Worm (Caenorhabditis elegans) whole organism, L4 larva: ENCODE measurements around the gene Y53G8B.1.

Experiments
- fkh-10 ChIP-seq: fragments of 150-350 bp; optimal IDR thresholded peaks from 2 replicates; lab custom pipeline; 2014; ENCODE audit warnings: missing biosample characterization, missing genetic modification reagents, missing genetic modification characterization
- lin-15B ChIP-seq: fragments of 150-350 bp; sonication (generic microtip); optimal IDR thresholded peaks from 3 replicates; lab custom pipeline; 2014; ENCODE audit warnings: missing biosample characterization, missing genetic modification characterization
- nhr-28 ChIP-seq: fragments of 150-350 bp; optimal IDR thresholded peaks from 2 replicates; lab custom pipeline; 2014; ENCODE audit warnings: missing biosample characterization, missing genetic modification characterization
- skn-1 ChIP-seq: fragments of 150-350 bp; optimal IDR thresholded peaks from 2 replicates; lab custom pipeline; 2014; ENCODE audit warnings: missing biosample characterization, missing genetic modification characterization
- unc-62 ChIP-seq, 3 experiments: fragments of 150-350 bp in 1 of 3; sonication (generic microtip); optimal IDR thresholded peaks in 2 of 3; peaks in 1 of 3; 1 replicate in 1 of 3; 2 replicates in 2 of 3; lab custom pipeline; 2014 to 2017; ENCODE audit warnings: missing biosample characterization in 3 of 3, missing genetic modification characterization in 3 of 3, missing genetic modification reagents in 3 of 3, missing genotype in 1 of 3
- ztf-11 ChIP-seq: fragments of 150-350 bp; optimal IDR thresholded peaks from 2 replicates; lab custom pipeline; 2014; ENCODE audit warnings: missing biosample characterization, missing genetic modification characterization

- no peak for TF ChIP-seq skn-1
- no peak for TF ChIP-seq fkh-10 (GFP tag; lab: Kevin White, UChicago)
- TF ChIP-seq lin-15B (tag; lab: Kevin White, UChicago), result no peak
- no peak for TF ChIP-seq unc-62 (GFP tag; optimal IDR thresholded peaks at IDR 0.05 in 1 of 2; lab: Kevin White, UChicago)
- no peak for TF ChIP-seq unc-62 (tag; optimal IDR thresholded peaks at IDR 0.05; lab: Kevin White, UChicago)
- no peak for TF ChIP-seq ztf-11
- no peak for TF ChIP-seq nhr-28 (tag; lab: Kevin White, UChicago)
Observed at ce11 chrIII:3103905-3104360, 25.1 kb upstream of the Y53G8B.1 start, which contains the start of gene Y53G8B.2.
